Fruit fly (Drosophila melanogaster): ENCODE results near the gene CG5953.

The CG5953 gene

dm6 chr2L:16492617-16493203 is 40.0 kb downstream of the CG5953 start (continued):
- TF ChIP-seq CG17385 (GFP tag; optimal IDR thresholded peaks at IDR 0.05) (peak; percentile 73), z (GFP tag; IDR thresholded peaks at IDR 0.05) (no peak), sens-2 (GFP tag; IDR thresholded peaks at IDR 0.05) (peak; percentile 70), stc (GFP tag; IDR thresholded peaks at IDR 0.05) (peak; percentile 58), dm (GFP tag; optimal IDR thresholded peaks at IDR 0.05) (peak; percentile 8), D19A (tag; optimal IDR thresholded peaks at IDR 0.05) (peak; percentile 77), HLHmδ (GFP tag; optimal IDR thresholded peaks at IDR 0.05) (no peak), CG10267 (tag; optimal IDR thresholded peaks at IDR 0.05) (peak; percentile 77), yki (optimal IDR thresholded peaks at IDR 0.05) (no peak), CG8478 (optimal IDR thresholded peaks at IDR 0.05) (no peak), Oaz (GFP tag; IDR thresholded peaks at IDR 0.05) (0 out of 2 replicates have a peak, but pooled peaks have one; percentile 48), CG5245 (GFP tag; optimal IDR thresholded peaks at IDR 0.05) (peak; percentile 35), CG2889 (GFP tag; IDR thresholded peaks at IDR 0.05) (0 out of 3 replicates have a peak, but pooled peaks have one; percentile 38), ERR (GFP tag; optimal IDR thresholded peaks at IDR 0.05) (no peak), Dp (GFP tag; optimal IDR thresholded peaks at IDR 0.05) (no peak), D19B (GFP tag; optimal IDR thresholded peaks at IDR 0.05) (peak; percentile 42), CG10431 (GFP tag; optimal IDR thresholded peaks at IDR 0.05) (peak; percentile 41), tll (GFP tag; optimal IDR thresholded peaks at IDR 0.05) (no peak), Xbp1 (GFP tag; optimal IDR thresholded peaks at IDR 0.05) (peak; percentile 77), Bdp1 (GFP tag; optimal IDR thresholded peaks at IDR 0.05) (peak; percentile 60), sima (GFP tag; optimal IDR thresholded peaks at IDR 0.05) (no peak), CG14860 (GFP tag; IDR thresholded peaks at IDR 0.05; ENCODE audit: partially characterized antibody) (no peak), dysf (GFP tag; IDR thresholded peaks at IDR 0.05) (peak; percentile 88), CG15601 (tag; optimal IDR thresholded peaks at IDR 0.05) (peak; percentile 64), Poxn (GFP tag; IDR thresholded peaks at IDR 0.05) (0 out of 2 replicates have a peak, but pooled peaks have one; percentile 14), jing (GFP tag; optimal IDR thresholded peaks at IDR 0.05) (peak; percentile 37), pnt (GFP tag; optimal IDR thresholded peaks at IDR 0.05) (peak; percentile 21), trh (GFP tag; optimal IDR thresholded peaks at IDR 0.05) (no peak), zen (tag; optimal IDR thresholded peaks at IDR 0.05) (peak; percentile 69), CG4424 (GFP tag; optimal IDR thresholded peaks at IDR 0.05) (peak; percentile 75), CG14965 (GFP tag; optimal IDR thresholded peaks at IDR 0.05; ENCODE audit: borderline replicate concordance) (no peak), Rx (GFP tag; IDR thresholded peaks at IDR 0.05) (no peak), Ada2b (GFP tag; IDR thresholded peaks at IDR 0.05) (peak; percentile 65; the same call in 1 of the 2 replicates), YL-1 (GFP tag; optimal IDR thresholded peaks at IDR 0.05) (peak; percentile 49), Asciz (GFP tag; optimal IDR thresholded peaks at IDR 0.05) (peak; percentile 68), CG18619 (GFP tag; optimal IDR thresholded peaks at IDR 0.05) (peak; percentile 63), CG12155 (GFP tag; optimal IDR thresholded peaks at IDR 0.05) (peak; percentile 66), lab (GFP tag; optimal IDR thresholded peaks at IDR 0.05) (peak; percentile 82), CG12769 (tag; optimal IDR thresholded peaks at IDR 0.05) (peak; percentile 79), Nf-YB (GFP tag; optimal IDR thresholded peaks at IDR 0.05) (peak; percentile 67), CG31388 (GFP tag; optimal IDR thresholded peaks at IDR 0.05) (peak; percentile 11), Nf-YC (tag; optimal IDR thresholded peaks at IDR 0.05) (peak; percentile 70), slou (GFP tag; optimal IDR thresholded peaks at IDR 0.05) (peak; percentile 23), maf-S (GFP tag; optimal IDR thresholded peaks at IDR 0.05) (peak; percentile 75), ro (GFP tag; IDR thresholded peaks at IDR 0.05) (no peak), CG18764 (GFP tag; optimal IDR thresholded peaks at IDR 0.05) (peak; percentile 42), Max (GFP tag; optimal IDR thresholded peaks at IDR 0.05) (peak; percentile 74), HLH4C (GFP tag; IDR thresholded peaks at IDR 0.05; ENCODE audit: partially characterized antibody) (no peak), Dek (tag; optimal IDR thresholded peaks at IDR 0.05) (peak; percentile 70), pum (GFP tag; optimal IDR thresholded peaks at IDR 0.05) (peak; percentile 66)
